Fruit fly (Drosophila melanogaster): ENCODE data around the gene dj.

Gene dj

dm6 chr3R:7085455-7085854 lies 26.3 kb downstream of the dj start (continued):
- TF ChIP-seq trh (GFP tag; optimal IDR thresholded peaks at IDR 0.05) (no peak), CG15601 (tag; optimal IDR thresholded peaks at IDR 0.05) (no peak), NfI (GFP tag; optimal IDR thresholded peaks at IDR 0.05) (no peak), CG9876 (GFP tag; optimal IDR thresholded peaks at IDR 0.05) (no peak), Eip74EF (GFP tag; optimal IDR thresholded peaks at IDR 0.05) (no peak), Chrac-16 (GFP tag; optimal IDR thresholded peaks at IDR 0.05) (no peak), caup (GFP tag; optimal IDR thresholded peaks at IDR 0.05; ENCODE audit: severe bottlenecking) (no peak), Hmr (GFP tag; optimal IDR thresholded peaks at IDR 0.05) (no peak), CG7372 (GFP tag; IDR thresholded peaks at IDR 0.05) (no peak), slp2 (GFP tag; optimal IDR thresholded peaks at IDR 0.05) (no peak), CG11723 (GFP tag; optimal IDR thresholded peaks at IDR 0.05) (no peak), Nf-YC (tag; optimal IDR thresholded peaks at IDR 0.05) (no peak), mam (GFP tag; optimal IDR thresholded peaks at IDR 0.05) (no peak), CG32532 (GFP tag; IDR thresholded peaks at IDR 0.05) (no peak), CG11456 (GFP tag; IDR thresholded peaks at IDR 0.05) (no peak), prd (optimal IDR thresholded peaks at IDR 0.05) (no peak), prd (GFP tag; IDR thresholded peaks at IDR 0.05) (no peak), Hr3 (GFP tag; optimal IDR thresholded peaks at IDR 0.05) (no peak), luna (GFP tag; optimal IDR thresholded peaks at IDR 0.05) (no peak), nau (GFP tag; optimal IDR thresholded peaks at IDR 0.05) (no peak), CG6689 (GFP tag; IDR thresholded peaks at IDR 0.05) (no peak), scrt (GFP tag; optimal IDR thresholded peaks at IDR 0.05) (peak; percentile 21), CG4707 (GFP tag; optimal IDR thresholded peaks at IDR 0.05) (peak; percentile 28), Vsx1 (GFP tag; optimal IDR thresholded peaks at IDR 0.05) (no peak), cg (GFP tag; optimal IDR thresholded peaks at IDR 0.05) (peak; percentile 84), seq (GFP tag; IDR thresholded peaks at IDR 0.05) (no peak), HmgZ (tag; optimal IDR thresholded peaks at IDR 0.05) (peak; percentile 1), usp (GFP tag; optimal IDR thresholded peaks at IDR 0.05) (no peak), hb (GFP tag; IDR thresholded peaks at IDR 0.05; ENCODE audit: partially characterized antibody) (no peak), Sin3A (optimal IDR thresholded peaks at IDR 0.05) (no peak), tgo (GFP tag; IDR thresholded peaks at IDR 0.05) (no peak), Opbp (GFP tag; IDR thresholded peaks at IDR 0.05; ENCODE audit: partially characterized antibody) (0 out of 3 replicates have a peak, but pooled peaks have one; percentile 3), Oaz (GFP tag; IDR thresholded peaks at IDR 0.05) (no peak), CG3847 (GFP tag; IDR thresholded peaks at IDR 0.05) (0 out of 2 replicates have a peak, but pooled peaks have one; percentile 35), sr (GFP tag; IDR thresholded peaks at IDR 0.05) (peak; percentile 74), Scr (GFP tag; IDR thresholded peaks at IDR 0.05; ENCODE audit: partially characterized antibody) (no peak), mirr (GFP tag; optimal IDR thresholded peaks at IDR 0.05) (peak; percentile 4), Atf-2 (GFP tag; optimal IDR thresholded peaks at IDR 0.05) (no peak), CG1603 (tag; optimal IDR thresholded peaks at IDR 0.05) (no peak), ken (GFP tag; IDR thresholded peaks at IDR 0.05) (no peak), tx (GFP tag; optimal IDR thresholded peaks at IDR 0.05) (no peak), CG13287 (GFP tag; IDR thresholded peaks at IDR 0.05; ENCODE audit: partially characterized antibody) (peak; percentile 22; the same call in 1 of the 2 replicates), H15 (GFP tag; IDR thresholded peaks at IDR 0.05) (no peak), Usf (GFP tag; optimal IDR thresholded peaks at IDR 0.05) (no peak), CG14050 (GFP tag; IDR thresholded peaks at IDR 0.05) (no peak), bigmax (GFP tag; optimal IDR thresholded peaks at IDR 0.05) (no peak), Taf1 (GFP tag; IDR thresholded peaks at IDR 0.05) (no peak), Mrtf (GFP tag; IDR thresholded peaks at IDR 0.05) (no peak), br (optimal IDR thresholded peaks at IDR 0.05) (no peak), CG3995 (GFP tag; optimal IDR thresholded peaks at IDR 0.05) (peak; percentile 67)
